Worm (Caenorhabditis elegans): ENCODE measurements around the gene C25E10.12.

C25E10.12 gene

DNA sequence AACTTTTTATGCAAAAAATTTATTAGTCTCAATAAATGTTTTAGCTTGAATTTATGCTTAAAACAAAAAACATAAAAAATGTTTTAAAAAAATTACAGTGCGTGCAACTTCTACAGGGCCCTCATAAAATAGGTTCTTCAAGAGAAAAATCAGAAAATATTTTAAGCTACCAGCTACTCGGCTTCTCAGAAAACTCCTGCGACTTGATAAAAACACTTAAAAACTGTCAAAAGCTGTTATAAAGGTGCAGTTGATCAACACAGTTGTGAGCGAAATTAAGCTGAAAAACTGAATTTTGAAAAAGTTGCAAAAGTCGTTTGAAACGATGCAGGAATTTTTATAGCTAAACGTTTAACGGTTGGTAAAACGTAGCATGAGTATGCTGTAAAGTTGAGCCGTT is 26.5 kb upstream of the C25E10.12 start:
- TF ChIP-seq ama-1 (optimal IDR thresholded peaks at IDR 0.05) (peak; percentile 94), aly-1 (tag; optimal IDR thresholded peaks at IDR 0.05) (no peak), tbx-11 (GFP tag; IDR thresholded peaks at IDR 0.05) (peak; percentile 27; the same call in 1 of the 2 replicates), hmbx-1 (tag; optimal IDR thresholded peaks at IDR 0.05) (no peak), sea-1 (GFP tag; conservative IDR thresholded peaks at IDR 0.05) (peak; percentile 95), pes-1 (GFP tag; IDR thresholded peaks at IDR 0.05) (0 out of 2 replicates have a peak, but pooled peaks have one; percentile 39), hnd-1 (tag; optimal IDR thresholded peaks at IDR 0.05) (peak; percentile 54)

- TF ChIP-seq sea-1 (GFP tag; conservative IDR thresholded peaks at IDR 0.05), result 0 out of 2 replicates have a peak, but pooled peaks have one; percentile 60
- 0 out of 2 replicates have a peak, but pooled peaks have one; percentile 47 for TF ChIP-seq pes-1 (GFP tag; IDR thresholded peaks at IDR 0.05)
Observed at ce11 chrV:9086650-9087049, 24.4 kb upstream of the C25E10.12 start.

ce11 chrV:9085845-9086244 is 23.6 kb upstream of the C25E10.12 start:
- no peak for TF ChIP-seq ets-7 (tag; optimal IDR thresholded peaks at IDR 0.05)
- TF ChIP-seq aly-1 (tag; optimal IDR thresholded peaks at IDR 0.05), result no peak
- no peak for TF ChIP-seq scrt-1 (GFP tag; IDR thresholded peaks at IDR 0.05)
- no peak for TF ChIP-seq sea-1 (GFP tag; conservative IDR thresholded peaks at IDR 0.05)
- no peak for TF ChIP-seq hnd-1 (tag; optimal IDR thresholded peaks at IDR 0.05)
- no peak for TF ChIP-seq B0310.2 (tag; optimal IDR thresholded peaks at IDR 0.05)
- no peak for TF ChIP-seq ceh-36 (tag; optimal IDR thresholded peaks at IDR 0.05)
- TF ChIP-seq hmbx-1 (tag; optimal IDR thresholded peaks at IDR 0.05), result no peak
- TF ChIP-seq tra-4 (tag; optimal IDR thresholded peaks at IDR 0.05), result no peak
- TF ChIP-seq hmg-4 (GFP tag; optimal IDR thresholded peaks at IDR 0.05), result no peak
- no peak for TF ChIP-seq F13C5.2 (tag; optimal IDR thresholded peaks at IDR 0.05)
- TF ChIP-seq flt-1 (GFP tag; IDR thresholded peaks at IDR 0.05), result no peak
- no peak for TF ChIP-seq ceh-13 (GFP tag; optimal IDR thresholded peaks at IDR 0.05)
- TF ChIP-seq pes-1 (GFP tag; IDR thresholded peaks at IDR 0.05), result no peak
- no peak for TF ChIP-seq ama-1 (optimal IDR thresholded peaks at IDR 0.05)
- no peak for TF ChIP-seq tbx-37 (GFP tag; conservative IDR thresholded peaks at IDR 0.05)
- no peak for TF ChIP-seq tbx-11 (GFP tag; IDR thresholded peaks at IDR 0.05)

DNA sequence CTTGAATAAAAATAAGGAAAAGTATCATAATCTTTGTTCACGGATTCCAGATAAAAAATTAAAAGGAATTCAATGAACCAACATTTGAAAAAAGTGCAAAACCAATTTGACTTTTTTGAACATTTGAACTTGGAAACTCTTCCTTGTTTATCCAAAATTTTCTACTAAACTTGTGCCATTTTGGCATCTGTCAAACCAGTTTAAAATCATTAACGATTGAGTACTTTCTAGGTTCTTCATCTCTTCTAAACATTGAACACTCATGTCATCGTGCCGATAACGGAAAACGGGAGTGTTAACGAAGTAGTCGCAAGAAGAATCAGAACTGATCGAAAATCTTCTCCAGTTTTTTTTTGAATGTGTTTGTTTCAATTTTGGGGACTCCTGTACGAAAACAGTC is 22.0 kb upstream of the C25E10.12 start:
- no peak for TF ChIP-seq tbx-11 (GFP tag; IDR thresholded peaks at IDR 0.05)

DNA sequence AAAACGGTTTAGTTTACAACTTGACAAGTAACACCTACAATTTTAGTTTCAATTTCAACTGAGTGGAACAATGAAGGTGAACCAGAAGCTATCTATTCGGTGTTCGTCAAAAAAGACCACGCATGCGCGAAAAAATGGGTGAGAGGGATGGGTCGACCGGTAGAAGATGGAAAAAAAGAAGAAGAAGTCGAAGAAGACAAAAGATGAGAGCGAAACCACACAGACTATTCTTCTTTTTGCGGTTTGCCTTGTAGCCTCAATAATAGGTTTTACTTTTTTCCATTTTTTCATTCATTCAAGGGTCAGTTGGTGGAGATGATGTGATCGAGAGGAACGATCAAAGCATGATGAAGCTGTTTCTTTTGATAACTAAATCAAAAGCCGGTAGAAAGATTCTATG is 20.1 kb upstream of the C25E10.12 start:
- no peak for TF ChIP-seq aly-1 (tag; optimal IDR thresholded peaks at IDR 0.05)
- no peak for TF ChIP-seq tbx-11 (GFP tag; IDR thresholded peaks at IDR 0.05)
- no peak for TF ChIP-seq ama-1 (optimal IDR thresholded peaks at IDR 0.05)
- no peak for TF ChIP-seq B0310.2 (tag; optimal IDR thresholded peaks at IDR 0.05)
- TF ChIP-seq pes-1 (GFP tag; IDR thresholded peaks at IDR 0.05), result no peak
- no peak for TF ChIP-seq ets-7 (tag; optimal IDR thresholded peaks at IDR 0.05)
- no peak for TF ChIP-seq tra-4 (tag; optimal IDR thresholded peaks at IDR 0.05)
- no peak for TF ChIP-seq hmg-4 (GFP tag; optimal IDR thresholded peaks at IDR 0.05)
- TF ChIP-seq ceh-36 (tag; optimal IDR thresholded peaks at IDR 0.05), result no peak
- no peak for TF ChIP-seq ceh-13 (GFP tag; optimal IDR thresholded peaks at IDR 0.05)
- TF ChIP-seq flt-1 (GFP tag; IDR thresholded peaks at IDR 0.05), result no peak

ce11 chrV:9081410-9081809 is 19.2 kb upstream of the C25E10.12 start:
- no peak for TF ChIP-seq flt-1 (GFP tag; IDR thresholded peaks at IDR 0.05)
- TF ChIP-seq ets-7 (tag; optimal IDR thresholded peaks at IDR 0.05), result no peak
- TF ChIP-seq scrt-1 (GFP tag; IDR thresholded peaks at IDR 0.05), result no peak
- no peak for TF ChIP-seq ceh-13 (GFP tag; optimal IDR thresholded peaks at IDR 0.05)
- no peak for TF ChIP-seq ama-1 (optimal IDR thresholded peaks at IDR 0.05)
- TF ChIP-seq sea-1 (GFP tag; conservative IDR thresholded peaks at IDR 0.05), result no peak
- TF ChIP-seq tbx-11 (GFP tag; IDR thresholded peaks at IDR 0.05), result no peak
- TF ChIP-seq tbx-37 (GFP tag; conservative IDR thresholded peaks at IDR 0.05), result no peak
- TF ChIP-seq aly-1 (tag; optimal IDR thresholded peaks at IDR 0.05), result no peak
- TF ChIP-seq hmg-4 (GFP tag; optimal IDR thresholded peaks at IDR 0.05), result no peak
- TF ChIP-seq hmbx-1 (tag; optimal IDR thresholded peaks at IDR 0.05), result no peak
- no peak for TF ChIP-seq tra-4 (tag; optimal IDR thresholded peaks at IDR 0.05)
- no peak for TF ChIP-seq B0310.2 (tag; optimal IDR thresholded peaks at IDR 0.05)

DNA sequence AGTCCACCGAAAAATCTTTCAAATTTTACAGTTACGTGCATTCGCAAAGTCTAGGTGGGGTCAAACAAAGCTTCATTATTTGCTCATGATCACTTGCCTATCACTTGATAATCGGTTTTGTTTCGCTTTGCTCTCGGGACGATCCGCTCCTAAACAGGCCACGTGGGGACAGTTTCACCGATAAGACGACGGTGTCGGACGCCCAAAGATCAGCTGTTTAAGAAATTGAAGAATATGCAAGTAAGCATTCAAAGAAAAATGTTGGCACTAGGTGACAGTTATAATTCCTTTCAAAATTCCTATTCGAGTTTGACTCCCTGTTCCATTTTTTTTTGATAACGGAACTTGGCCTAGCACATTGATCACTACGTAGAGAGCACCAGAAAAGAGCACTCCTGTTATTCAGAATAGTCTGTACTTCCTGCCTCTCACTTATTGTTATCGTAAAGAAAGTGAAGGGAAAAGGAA is 17.8 kb upstream of the C25E10.12 start:
- TF ChIP-seq tbx-11 (GFP tag; IDR thresholded peaks at IDR 0.05) (no peak), ets-7 (tag; optimal IDR thresholded peaks at IDR 0.05) (no peak), ceh-13 (GFP tag; optimal IDR thresholded peaks at IDR 0.05) (no peak), scrt-1 (GFP tag; IDR thresholded peaks at IDR 0.05) (no peak), pes-1 (GFP tag; IDR thresholded peaks at IDR 0.05) (no peak), ama-1 (optimal IDR thresholded peaks at IDR 0.05) (no peak), hmbx-1 (tag; optimal IDR thresholded peaks at IDR 0.05) (no peak), tbx-37 (GFP tag; conservative IDR thresholded peaks at IDR 0.05) (no peak), F13C5.2 (tag; optimal IDR thresholded peaks at IDR 0.05) (no peak), ceh-36 (tag; optimal IDR thresholded peaks at IDR 0.05) (no peak), aly-1 (tag; optimal IDR thresholded peaks at IDR 0.05) (no peak), tra-4 (tag; optimal IDR thresholded peaks at IDR 0.05) (no peak), hmg-4 (GFP tag; optimal IDR thresholded peaks at IDR 0.05) (no peak), flt-1 (GFP tag; IDR thresholded peaks at IDR 0.05) (no peak), hnd-1 (tag; optimal IDR thresholded peaks at IDR 0.05) (no peak), B0310.2 (tag; optimal IDR thresholded peaks at IDR 0.05) (no peak), sea-1 (GFP tag; conservative IDR thresholded peaks at IDR 0.05) (no peak)

- TF ChIP-seq aly-1 (tag; optimal IDR thresholded peaks at IDR 0.05), result no peak
- TF ChIP-seq tra-4 (tag; optimal IDR thresholded peaks at IDR 0.05), result no peak
- TF ChIP-seq ceh-13 (GFP tag; optimal IDR thresholded peaks at IDR 0.05), result no peak
Observed at ce11 chrV:9078815-9079525, 16.7 kb upstream of the C25E10.12 start.

Data from whole organism, early embryonic.